Worm (Caenorhabditis elegans) whole organism, mixed stage, embryonic: ENCODE data around the gene gpr-2.
"Not testable (repeated sequence)": the region's sequence is repeated elsewhere in the genome, so short reads cannot be mapped to it uniquely, and the experiment has no call there.

Experiments used
- bed-3 ChIP-seq: fragments of 200-800 bp; sonication (Bioruptor generic); optimal IDR thresholded peaks from 3 replicates; lab custom pipeline; 2018; ENCODE audit warnings: mild to moderate bottlenecking, missing genetic modification characterization, moderate library complexity, missing compliant biosample characterization
- elt-1 ChIP-seq: sonication (generic microtip); optimal IDR thresholded peaks from 2 replicates; lab custom pipeline; 2017; ENCODE audit warnings: missing genetic modification characterization, mild to moderate bottlenecking, missing compliant biosample characterization, antibody characterized with exemption, moderate library complexity, borderline replicate concordance; ENCODE audit not compliant: insufficient read depth
- elt-3 ChIP-seq: fragments of 150-350 bp; optimal IDR thresholded peaks from 2 replicates; lab custom pipeline; 2014; ENCODE audit warnings: missing biosample characterization, missing genetic modification characterization
- lin-32 ChIP-seq: fragments of 200-800 bp; sonication (Bioruptor generic); optimal IDR thresholded peaks from 2 replicates; lab custom pipeline; 2018; ENCODE audit warnings: mild to moderate bottlenecking, missing genetic modification characterization, missing compliant biosample characterization
- mab-5 ChIP-seq: fragments of 150-350 bp; optimal IDR thresholded peaks from 2 replicates; lab custom pipeline; 2014; ENCODE audit warnings: missing biosample characterization, missing genetic modification characterization
- nhr-12 ChIP-seq: fragments of 150-350 bp; optimal IDR thresholded peaks from 2 replicates; lab custom pipeline; 2014; ENCODE audit warnings: missing biosample characterization, missing genetic modification characterization
- nhr-2 ChIP-seq: fragments of 150-350 bp; optimal IDR thresholded peaks from 2 replicates; lab custom pipeline; 2014; ENCODE audit warnings: missing biosample characterization, missing genetic modification characterization
- nhr-237 ChIP-seq: fragments of 150-350 bp; optimal IDR thresholded peaks from 2 replicates; lab custom pipeline; 2014; ENCODE audit warnings: missing biosample characterization, missing genetic modification characterization
- nhr-76 ChIP-seq: sonication (generic microtip); optimal IDR thresholded peaks from 2 replicates; lab custom pipeline; 2017; ENCODE audit warnings: missing biosample characterization, missing genetic modification characterization
- tbx-8 ChIP-seq: fragments of 200-800 bp; sonication (Bioruptor generic); optimal IDR thresholded peaks from 2 replicates; lab custom pipeline; 2018; ENCODE audit warnings: mild to moderate bottlenecking, missing genetic modification characterization, moderate library complexity, missing compliant biosample characterization
- unc-62 ChIP-seq: fragments of 150-350 bp; optimal IDR thresholded peaks from 2 replicates; lab custom pipeline; 2014; ENCODE audit warnings: missing biosample characterization, missing genetic modification reagents, missing genetic modification characterization
- zip-8 ChIP-seq: fragments of 150-350 bp; optimal IDR thresholded peaks from 2 replicates; lab custom pipeline; 2014; ENCODE audit warnings: missing biosample characterization, missing genetic modification characterization
- ztf-11 ChIP-seq: fragments of 150-350 bp; optimal IDR thresholded peaks from 2 replicates; lab custom pipeline; 2014; ENCODE audit warnings: missing biosample characterization, missing genetic modification characterization

ce11 chrIII:9420231-9420630 is 27.3 kb upstream of the gpr-2 start, which contains the start of gene T26G10.4:
- TF ChIP-seq mab-5 (tag; lab: Kevin White, UChicago); nhr-237 (tag; lab: Kevin White, UChicago); nhr-2 (tag; lab: Kevin White, UChicago); lin-32 (GFP tag; lab: Kevin White, UChicago); elt-3 (tag; lab: Kevin White, UChicago); elt-1 (tag; lab: Kevin White, UChicago); nhr-76 (tag; lab: Kevin White, UChicago); bed-3 (GFP tag; lab: Kevin White, UChicago); nhr-12 (tag; lab: Kevin White, UChicago); ztf-11; tbx-8 (GFP tag; lab: Kevin White, UChicago); zip-8 (tag; lab: Kevin White, UChicago); unc-62 (GFP tag; lab: Kevin White, UChicago): not testable (repeated sequence)
